Worm (Caenorhabditis elegans) whole organism, young adult: ENCODE measurements around the gene tag-89.
A peak's percentile ranks its signal among the peaks of the same experiment; 100 is the strongest.

Experiments used
- B0261.1 ChIP-seq: sonication (generic microtip); optimal IDR thresholded peaks from 2 replicates; lab custom pipeline; 2016; ENCODE audit warnings: mild to moderate bottlenecking, missing genetic modification characterization, moderate library complexity, missing compliant biosample characterization
- C06A6.2 ChIP-seq: fragments of 200-800 bp; sonication (Bioruptor generic); conservative IDR thresholded peaks from 2 replicates; pipeline ENCODE4 v1.3.6; 2022; ENCODE audit warnings: missing genetic modification characterization, missing compliant biosample characterization
- D2030.7 ChIP-seq: fragments of 200-800 bp; sonication (Bioruptor generic); IDR thresholded peaks from 2 replicates; pipeline ENCODE4 v1.3.6; 2022; ENCODE audit warnings: missing genetic modification reagents, missing genetic modification characterization, missing compliant biosample characterization
- F55B11.4 ChIP-seq: sonication (generic microtip); optimal IDR thresholded peaks from 2 replicates; lab custom pipeline; 2016; ENCODE audit warnings: missing compliant biosample characterization, missing genetic modification characterization, borderline replicate concordance; ENCODE audit not compliant: insufficient read depth
- T26A5.8 ChIP-seq: sonication (generic microtip); optimal IDR thresholded peaks from 2 replicates; lab custom pipeline; 2016; ENCODE audit warnings: missing genetic modification characterization, missing compliant biosample characterization
- Y53F4B.3 ChIP-seq: fragments of 200-800 bp; sonication (Bioruptor generic); IDR thresholded peaks from 2 replicates; pipeline ENCODE4 v1.3.6; 2022; ENCODE audit warnings: missing genetic modification reagents, missing genetic modification characterization, missing compliant biosample characterization
- akir-1 ChIP-seq: fragments of 200-800 bp; sonication (Bioruptor generic); optimal IDR thresholded peaks from 2 replicates; lab custom pipeline; 2018; ENCODE audit warnings: mild to moderate bottlenecking, missing genetic modification characterization, moderate library complexity, missing compliant biosample characterization
- attf-5 ChIP-seq: fragments of 200-800 bp; sonication (Bioruptor generic); optimal IDR thresholded peaks from 2 replicates; lab custom pipeline; 2018; ENCODE audit warnings: mild to moderate bottlenecking, missing genetic modification characterization, missing compliant biosample characterization
- attf-6 ChIP-seq: fragments of 200-800 bp; sonication (Bioruptor generic); IDR thresholded peaks from 2 replicates; pipeline ENCODE4 v1.3.6; 2022; ENCODE audit warnings: missing genetic modification reagents, missing genetic modification characterization, missing compliant biosample characterization
- cebp-1 ChIP-seq, 2 experiments: fragments of 200-800 bp in 1 of 2; sonication (Bioruptor generic) in 1 of 2; sonication (generic microtip) in 1 of 2; IDR thresholded peaks in 1 of 2; optimal IDR thresholded peaks in 1 of 2; 2 replicates each; pipeline versions ENCODE4 v1.3.6 to Lab custom; 2017 to 2022; ENCODE audit warnings: missing compliant biosample characterization in 2 of 2, missing genetic modification characterization in 2 of 2, mild to moderate bottlenecking in 1 of 2, missing genetic modification reagents in 1 of 2, moderate library complexity in 1 of 2
- ceh-100 ChIP-seq: fragments of 200-800 bp; sonication (Bioruptor generic); IDR thresholded peaks from 2 replicates; pipeline ENCODE4 v1.3.6; 2022; ENCODE audit warnings: missing genetic modification reagents, missing genetic modification characterization, missing compliant biosample characterization
- ceh-40 ChIP-seq: fragments of 200-800 bp; sonication (Bioruptor generic); IDR thresholded peaks from 2 replicates; pipeline ENCODE4 v1.3.6; 2022; ENCODE audit warnings: missing genetic modification characterization, missing compliant biosample characterization
- ceh-58 ChIP-seq: fragments of 200-800 bp; sonication (Bioruptor generic); IDR thresholded peaks from 2 replicates; pipeline ENCODE4 v1.3.6; 2022; ENCODE audit warnings: missing genetic modification characterization, missing compliant biosample characterization
- egl-44 ChIP-seq: fragments of 200-800 bp; sonication (Bioruptor generic); IDR thresholded peaks from 2 replicates; pipeline ENCODE4 v1.3.6; 2022; ENCODE audit warnings: missing genetic modification reagents, missing genetic modification characterization, missing compliant biosample characterization
- ets-4 ChIP-seq: fragments of 200-800 bp; sonication (Bioruptor generic); optimal IDR thresholded peaks from 2 replicates; lab custom pipeline; 2018; ENCODE audit warnings: mild to moderate bottlenecking, missing genetic modification characterization, missing compliant biosample characterization
- fkh-3 ChIP-seq: sonication (generic microtip); optimal IDR thresholded peaks from 2 replicates; lab custom pipeline; 2016; ENCODE audit warnings: mild to moderate bottlenecking, missing genetic modification characterization, missing compliant biosample characterization
- gei-17 ChIP-seq: fragments of 200-800 bp; sonication (Bioruptor generic); optimal IDR thresholded peaks from 2 replicates; lab custom pipeline; 2018; ENCODE audit warnings: mild to moderate bottlenecking, missing genetic modification characterization, missing compliant biosample characterization
- hlh-26 ChIP-seq: fragments of 200-800 bp; sonication (Bioruptor generic); conservative IDR thresholded peaks from 2 replicates; pipeline ENCODE4 v1.3.6; 2022; ENCODE audit warnings: missing genetic modification reagents, missing genetic modification characterization, missing compliant biosample characterization
- hmg-1.2 ChIP-seq: fragments of 200-800 bp; sonication (Bioruptor generic); IDR thresholded peaks from 2 replicates; pipeline ENCODE4 v1.3.6; 2022; ENCODE audit warnings: missing genetic modification reagents, missing genetic modification characterization, missing compliant biosample characterization
- hsf-1 ChIP-seq: fragments of 200-800 bp; sonication (Bioruptor generic); IDR thresholded peaks from 2 replicates; pipeline ENCODE4 v1.3.6; 2022; ENCODE audit warnings: missing genetic modification reagents, missing genetic modification characterization, missing compliant biosample characterization
- let-526 ChIP-seq: fragments of 200-800 bp; sonication (Bioruptor generic); IDR thresholded peaks from 2 replicates; pipeline ENCODE4 v1.3.6; 2022; ENCODE audit warnings: missing genetic modification reagents, missing genetic modification characterization, missing compliant biosample characterization
- let-607 ChIP-seq, 2 experiments: fragments of 200-800 bp in 1 of 2; sonication (Bioruptor generic) in 1 of 2; sonication (generic microtip) in 1 of 2; optimal IDR thresholded peaks; 2 replicates each; lab custom pipeline; 2016 to 2018; ENCODE audit warnings: mild to moderate bottlenecking in 2 of 2, missing compliant biosample characterization in 2 of 2, missing genetic modification characterization in 2 of 2, moderate library complexity in 2 of 2, missing genotype in 1 of 2
- lir-1 ChIP-seq: fragments of 200-800 bp; sonication (Bioruptor generic); conservative IDR thresholded peaks from 2 replicates; pipeline ENCODE4 v1.3.6; 2022; ENCODE audit warnings: missing genetic modification reagents, missing genetic modification characterization, missing compliant biosample characterization
- lsl-1 ChIP-seq: fragments of 200-800 bp; sonication (Bioruptor generic); optimal IDR thresholded peaks from 2 replicates; lab custom pipeline; 2018; ENCODE audit warnings: mild to moderate bottlenecking, missing genetic modification characterization, moderate library complexity, missing compliant biosample characterization
- madf-10 ChIP-seq: sonication (generic microtip); optimal IDR thresholded peaks from 2 replicates; lab custom pipeline; 2016; ENCODE audit warnings: mild to moderate bottlenecking, missing genetic modification characterization, missing compliant biosample characterization
- madf-8 ChIP-seq: fragments of 200-800 bp; sonication (Bioruptor generic); conservative IDR thresholded peaks from 2 replicates; pipeline ENCODE4 v1.3.6; 2022; ENCODE audit warnings: missing genetic modification reagents, missing genetic modification characterization, missing compliant biosample characterization
- mcd-1 ChIP-seq: fragments of 200-800 bp; sonication (Bioruptor generic); IDR thresholded peaks from 2 replicates; pipeline ENCODE4 v1.3.6; 2022; ENCODE audit warnings: missing genetic modification reagents, missing genetic modification characterization, missing compliant biosample characterization
- mel-28 ChIP-seq: sonication (generic microtip); optimal IDR thresholded peaks from 2 replicates; lab custom pipeline; 2016; ENCODE audit warnings: borderline replicate concordance, mild to moderate bottlenecking, missing genetic modification characterization, missing compliant biosample characterization
- mes-4 ChIP-seq: sonication (generic microtip); optimal IDR thresholded peaks from 2 replicates; lab custom pipeline; 2016; ENCODE audit warnings: missing genotype, missing genetic modification characterization, missing compliant biosample characterization
- nhr-80 ChIP-seq: sonication (generic microtip); optimal IDR thresholded peaks from 2 replicates; lab custom pipeline; 2016; ENCODE audit warnings: missing genetic modification characterization, missing compliant biosample characterization
- pbrm-1 ChIP-seq: fragments of 200-800 bp; sonication (Bioruptor generic); IDR thresholded peaks from 2 replicates; pipeline ENCODE4 v1.3.6; 2022; ENCODE audit warnings: missing genetic modification reagents, missing genetic modification characterization, missing compliant biosample characterization
- rcor-1 ChIP-seq: fragments of 200-800 bp; sonication (Bioruptor generic); IDR thresholded peaks from 2 replicates; pipeline ENCODE4 v1.3.6; 2022; ENCODE audit warnings: missing genetic modification reagents, missing genetic modification characterization, missing compliant biosample characterization
- sdz-38 ChIP-seq: sonication (generic microtip); optimal IDR thresholded peaks from 2 replicates; lab custom pipeline; 2016; ENCODE audit warnings: missing genotype, missing genetic modification characterization, missing compliant biosample characterization
- sea-2 ChIP-seq: fragments of 200-800 bp; sonication (Bioruptor generic); IDR thresholded peaks from 2 replicates; pipeline ENCODE4 v1.3.6; 2022; ENCODE audit warnings: missing genetic modification characterization, missing compliant biosample characterization
- snpc-3.4 ChIP-seq: sonication (generic microtip); optimal IDR thresholded peaks from 2 replicates; lab custom pipeline; 2017; ENCODE audit warnings: missing genetic modification characterization, mild to moderate bottlenecking, missing compliant biosample characterization, antibody characterized with exemption, moderate library complexity, missing genotype, missing genetic modification reagents
- somi-1 ChIP-seq: fragments of 200-800 bp; sonication (Bioruptor generic); optimal IDR thresholded peaks from 2 replicates; lab custom pipeline; 2018; ENCODE audit warnings: mild to moderate bottlenecking, missing genetic modification characterization, missing compliant biosample characterization
- sptf-2 ChIP-seq: fragments of 200-800 bp; sonication (Bioruptor generic); optimal IDR thresholded peaks from 2 replicates; lab custom pipeline; 2018; ENCODE audit warnings: mild to moderate bottlenecking, missing genetic modification characterization, missing compliant biosample characterization
- tbp1 ChIP-seq: fragments of 200-800 bp; sonication (Bioruptor generic); optimal IDR thresholded peaks from 2 replicates; lab custom pipeline; 2018; ENCODE audit warnings: mild to moderate bottlenecking, missing genetic modification characterization, missing compliant biosample characterization
- unc-130 ChIP-seq: sonication (generic microtip); optimal IDR thresholded peaks from 2 replicates; lab custom pipeline; 2016; ENCODE audit warnings: missing genetic modification reagents, missing genetic modification characterization, missing compliant biosample characterization
- unc-62 ChIP-seq: fragments of 150-350 bp; optimal IDR thresholded peaks from 2 replicates; lab custom pipeline; 2014; ENCODE audit warnings: missing biosample characterization, missing genetic modification reagents, missing genetic modification characterization
- xnd-1 ChIP-seq: sonication (generic microtip); optimal IDR thresholded peaks from 2 replicates; lab custom pipeline; 2016; ENCODE audit warnings: missing genotype, missing genetic modification reagents, missing genetic modification characterization, missing compliant biosample characterization
- ztf-28 ChIP-seq: fragments of 200-800 bp; sonication (Bioruptor generic); IDR thresholded peaks from 2 replicates; pipeline ENCODE4 v1.3.6; 2022; ENCODE audit warnings: missing genetic modification reagents, missing genetic modification characterization, missing compliant biosample characterization

The tag-89 gene

DNA sequence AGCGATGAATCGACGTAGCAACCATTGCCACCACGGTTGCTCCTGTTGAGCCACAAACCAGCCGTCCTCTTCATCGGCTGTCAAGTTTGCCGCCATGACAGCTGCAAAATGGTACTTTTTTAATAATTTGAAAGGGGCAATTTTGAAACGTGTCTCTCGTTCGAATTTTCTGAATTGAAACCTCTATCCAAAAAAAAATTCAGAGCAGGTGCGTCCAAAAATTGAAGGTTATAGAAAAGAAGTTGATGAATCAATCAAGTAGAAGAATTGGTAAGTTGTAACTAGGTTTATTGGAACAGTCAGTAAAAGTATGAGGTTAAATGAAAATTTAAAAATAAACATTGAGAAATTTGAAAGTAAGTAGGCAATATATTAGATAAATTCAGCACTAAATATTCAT is 32.9 kb upstream of the tag-89 start, which contains the start of gene T01G1.4:
Gene T01G1.4 (minus strand): TSS at position 101 of the 400 bp plus-strand sequence.
- TF ChIP-seq tbp1 (GFP tag; lab: Kevin White, UChicago) (no peak), lir-1 (no peak), snpc-3.4 (tag; lab: Kevin White, UChicago) (no peak), sea-2 (GFP tag; lab: Robert Waterston, UW) (no peak), sdz-38 (tag; lab: Kevin White, UChicago) (no peak), F55B11.4 (tag; lab: Kevin White, UChicago) (no peak), unc-130 (no peak), Y53F4B.3 (no peak), fkh-3 (tag; lab: Kevin White, UChicago) (no peak), ztf-28 (no peak), gei-17 (GFP tag; lab: Kevin White, UChicago) (no peak), akir-1 (no peak), sptf-2 (no peak), C06A6.2 (GFP tag; lab: Robert Waterston, UW) (no peak), somi-1 (GFP tag; lab: Kevin White, UChicago) (no peak), ceh-100 (GFP tag; lab: Robert Waterston, UW) (no peak), mcd-1 (GFP tag; lab: Robert Waterston, UW) (no peak)

DNA sequence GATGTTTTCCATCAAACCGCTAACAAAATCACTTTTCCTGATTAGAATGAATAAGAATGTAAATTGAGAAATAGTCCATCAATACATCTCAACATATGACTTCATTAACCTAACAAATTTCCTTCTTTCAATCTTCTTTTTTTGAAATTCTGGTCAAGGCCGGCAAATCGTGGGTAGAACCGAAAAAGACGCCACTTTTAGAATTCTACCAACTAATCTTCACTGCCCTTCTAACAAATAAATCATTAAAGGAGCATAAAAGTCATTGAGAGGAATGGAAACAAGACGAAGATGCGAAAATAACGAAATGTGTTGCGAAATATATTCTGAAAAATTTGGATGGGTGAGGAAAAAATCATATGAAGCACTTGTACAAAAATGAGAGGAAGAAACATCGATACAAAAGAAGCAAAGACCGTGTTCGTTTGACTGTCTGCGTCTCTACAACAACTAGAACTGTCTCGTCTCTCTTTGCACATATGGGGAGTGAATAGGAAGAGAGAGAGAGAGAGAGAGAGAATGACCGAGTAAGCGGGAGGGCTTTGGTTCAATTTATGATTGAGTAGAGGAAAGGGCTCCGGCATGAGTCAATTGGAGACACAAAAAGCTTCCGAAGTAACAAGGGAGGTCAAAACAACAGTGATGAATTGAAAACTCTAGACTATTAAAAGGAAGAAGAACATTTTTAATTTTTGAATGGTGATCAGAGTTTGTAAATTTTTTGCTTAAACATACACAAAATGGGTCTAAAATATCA is 30.4 kb upstream of the tag-89 start:
- no peak for TF ChIP-seq xnd-1
- peak; percentile 90 for TF ChIP-seq cebp-1 (GFP tag; IDR thresholded peaks at IDR 0.05; lab: Robert Waterston, UW)
- TF ChIP-seq cebp-1 (tag; optimal IDR thresholded peaks at IDR 0.05; lab: Kevin White, UChicago): peak; percentile 96
- TF ChIP-seq hmg-1.2 (GFP tag; lab: Robert Waterston, UW): peak; percentile 87
- peak; percentile 28 for TF ChIP-seq attf-5 (GFP tag; lab: Kevin White, UChicago)
- peak; percentile 45 for TF ChIP-seq nhr-80 (tag; lab: Kevin White, UChicago)
- TF ChIP-seq akir-1: no peak
- no peak for TF ChIP-seq ets-4

DNA sequence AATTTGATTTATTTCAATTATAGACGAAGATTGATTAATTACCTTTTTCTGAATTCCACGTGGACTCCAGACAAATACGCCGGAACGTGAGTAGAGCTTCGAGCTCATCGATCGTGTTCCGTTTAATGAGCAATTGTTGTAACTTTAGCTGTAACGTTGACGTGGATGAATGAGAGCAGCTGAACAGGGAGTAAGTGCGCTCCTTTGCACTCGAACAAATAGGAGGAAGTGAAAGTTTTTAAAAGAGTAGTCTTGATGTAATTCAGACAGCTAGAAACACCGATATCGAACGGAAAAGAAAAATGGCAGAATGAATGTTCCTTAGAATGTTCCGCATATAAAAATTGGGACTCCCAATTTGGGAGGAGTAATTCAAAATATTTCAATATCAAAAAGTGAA is 22.7 kb upstream of the tag-89 start, which contains the start of gene sec-31:
Gene sec-31 (minus strand): TSS at position 148 of the 400 bp plus-strand sequence.
- TF ChIP-seq let-607 (tag; optimal IDR thresholded peaks at IDR 0.05; lab: Kevin White, UChicago) (peak in 1 of 2 experiments; percentile 29), mcd-1 (GFP tag; lab: Robert Waterston, UW) (peak; percentile 37), madf-10 (tag; lab: Kevin White, UChicago) (no peak)

DNA sequence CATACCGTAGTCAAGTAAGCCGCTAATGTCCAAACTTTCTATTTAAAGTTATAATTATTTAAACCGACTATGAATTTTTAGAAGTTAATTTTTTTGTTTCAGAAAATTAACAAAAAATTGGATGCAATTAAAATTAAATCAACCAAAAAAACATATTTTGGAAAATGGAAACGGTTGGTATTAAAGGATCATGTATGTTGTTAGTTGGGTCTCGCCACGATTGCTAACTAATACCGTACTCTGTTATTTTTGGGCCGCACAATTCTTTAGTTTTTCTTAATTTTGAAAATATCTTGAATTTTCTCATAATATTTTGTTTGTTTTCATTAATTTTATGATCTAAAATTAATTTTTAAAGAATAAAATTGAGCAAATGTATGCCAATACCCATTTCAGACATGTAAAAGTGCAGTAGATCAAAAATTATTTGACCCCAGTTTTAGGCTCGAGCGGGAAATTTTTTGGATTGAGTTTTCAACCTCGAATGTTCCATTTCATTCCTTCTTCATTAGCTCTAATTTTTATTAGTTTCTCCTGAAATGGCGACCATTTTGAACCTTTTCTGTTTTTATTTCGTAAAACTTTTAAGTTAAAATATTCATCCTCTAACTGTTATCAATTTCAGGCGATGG is 21.9 kb upstream of the tag-89 start, which contains the start of gene cbd-1:
Gene cbd-1 (plus strand): TSS at position 626 of the 632 bp plus-strand sequence.
- TF ChIP-seq T26A5.8 (tag; lab: Kevin White, UChicago) (no peak), lsl-1 (GFP tag; lab: Kevin White, UChicago) (peak; percentile 92), madf-8 (GFP tag; lab: Robert Waterston, UW) (peak; percentile 92), unc-62 (no peak), ceh-58 (no peak), hsf-1 (GFP tag; lab: Robert Waterston, UW) (peak; percentile 98), pbrm-1 (GFP tag; lab: Robert Waterston, UW) (no peak), mes-4 (tag; lab: Kevin White, UChicago) (no peak), nhr-80 (tag; lab: Kevin White, UChicago) (no peak), mel-28 (tag; lab: Kevin White, UChicago) (no peak), egl-44 (GFP tag; lab: Robert Waterston, UW) (no peak), rcor-1 (GFP tag; lab: Robert Waterston, UW) (no peak; the same call in 1 of the 2 replicates), hlh-26 (GFP tag; lab: Robert Waterston, UW) (no peak), attf-6 (no peak), fkh-3 (tag; lab: Kevin White, UChicago) (no peak), snpc-3.4 (tag; lab: Kevin White, UChicago) (peak; percentile 75), ceh-40 (GFP tag; lab: Robert Waterston, UW) (no peak), D2030.7 (peak; percentile 83), let-526 (no peak), B0261.1 (no peak)
